Worm (Caenorhabditis elegans) whole organism, L4/young adult: Measurements from ENCODE around the gene B0244.5.

Experiments used
- W03F9.2 ChIP-seq: fragments of 150-350 bp; optimal IDR thresholded peaks from 2 replicates; lab custom pipeline; 2014; ENCODE audit warnings: missing biosample characterization, missing genetic modification characterization
- dao-5 ChIP-seq: sonication (generic microtip); optimal IDR thresholded peaks from 2 replicates; lab custom pipeline; 2016; ENCODE audit warnings: missing genotype, missing genetic modification characterization, moderate library complexity, missing compliant biosample characterization
- him-1 ChIP-seq: sonication (generic microtip); optimal IDR thresholded peaks from 2 replicates; lab custom pipeline; 2016; ENCODE audit warnings: missing genotype, missing genetic modification reagents, missing genetic modification characterization, missing compliant biosample characterization

ce11 chrIII:5708024-5708423, 36.7 kb upstream of the B0244.5 start:
- no peak for TF ChIP-seq dao-5 (tag; lab: Kevin White, UChicago)
- no peak for TF ChIP-seq W03F9.2
- no peak for TF ChIP-seq him-1 (tag; lab: Kevin White, UChicago)
